Worm (Caenorhabditis elegans) whole organism, young adult: ENCODE data around the gene fbxb-97.

Source experiments
- B0261.1 ChIP-seq: sonication (generic microtip); optimal IDR thresholded peaks from 2 replicates; lab custom pipeline; 2016; ENCODE audit warnings: mild to moderate bottlenecking, missing genetic modification characterization, moderate library complexity, missing compliant biosample characterization
- B0336.3 ChIP-seq: fragments of 200-800 bp; sonication (Bioruptor generic); IDR thresholded peaks from 2 replicates; pipeline ENCODE4 v1.3.6; 2022; ENCODE audit warnings: missing genetic modification characterization, missing compliant biosample characterization
- D2030.7 ChIP-seq: fragments of 200-800 bp; sonication (Bioruptor generic); IDR thresholded peaks from 2 replicates; pipeline ENCODE4 v1.3.6; 2022; ENCODE audit warnings: missing genetic modification reagents, missing genetic modification characterization, missing compliant biosample characterization
- F10E7.11 ChIP-seq: sonication (generic microtip); optimal IDR thresholded peaks from 2 replicates; lab custom pipeline; 2017; ENCODE audit warnings: mild to moderate bottlenecking, missing genetic modification characterization, moderate library complexity, missing compliant biosample characterization
- bed-1 ChIP-seq: fragments of 200-800 bp; sonication (Bioruptor generic); IDR thresholded peaks from 2 replicates; pipeline ENCODE4 v1.3.6; 2022; ENCODE audit warnings: missing genetic modification reagents, missing genetic modification characterization, missing compliant biosample characterization
- bed-2 ChIP-seq: fragments of 200-800 bp; sonication (Bioruptor generic); IDR thresholded peaks from 2 replicates; pipeline ENCODE4 v1.3.6; 2022; ENCODE audit warnings: missing genetic modification reagents, missing genetic modification characterization, missing compliant biosample characterization
- cebp-2 ChIP-seq: fragments of 200-800 bp; sonication (Bioruptor generic); IDR thresholded peaks from 2 replicates; pipeline ENCODE4 v1.3.6; 2022; ENCODE audit warnings: missing genetic modification characterization, missing compliant biosample characterization
- ceh-40 ChIP-seq: fragments of 200-800 bp; sonication (Bioruptor generic); IDR thresholded peaks from 2 replicates; pipeline ENCODE4 v1.3.6; 2022; ENCODE audit warnings: missing genetic modification characterization, missing compliant biosample characterization
- ceh-91 ChIP-seq: fragments of 200-800 bp; sonication (Bioruptor generic); IDR thresholded peaks from 2 replicates; pipeline ENCODE4 v1.3.6; 2022; ENCODE audit warnings: missing genetic modification reagents, missing genetic modification characterization, missing compliant biosample characterization
- efl-1 ChIP-seq: fragments of 150-350 bp; optimal IDR thresholded peaks from 2 replicates; lab custom pipeline; 2014; ENCODE audit warnings: missing biosample characterization, missing genetic modification reagents, missing genetic modification characterization
- lin-54 ChIP-seq: fragments of 200-800 bp; sonication (Bioruptor generic); optimal IDR thresholded peaks from 2 replicates; lab custom pipeline; 2018; ENCODE audit warnings: mild to moderate bottlenecking, missing genetic modification characterization, missing compliant biosample characterization
- madf-3 ChIP-seq: fragments of 200-800 bp; sonication (Bioruptor generic); IDR thresholded peaks from 2 replicates; pipeline ENCODE4 v1.3.6; 2022; ENCODE audit warnings: missing genetic modification reagents, missing genetic modification characterization, missing compliant biosample characterization
- madf-8 ChIP-seq: fragments of 200-800 bp; sonication (Bioruptor generic); conservative IDR thresholded peaks from 2 replicates; pipeline ENCODE4 v1.3.6; 2022; ENCODE audit warnings: missing genetic modification reagents, missing genetic modification characterization, missing compliant biosample characterization
- mxl-1 ChIP-seq: sonication (generic microtip); optimal IDR thresholded peaks from 2 replicates; lab custom pipeline; 2016; ENCODE audit warnings: missing genetic modification characterization, missing compliant biosample characterization
- nfyb-1 ChIP-seq: fragments of 200-800 bp; sonication (Bioruptor generic); IDR thresholded peaks from 2 replicates; pipeline ENCODE4 v1.3.6; 2022; ENCODE audit warnings: missing genetic modification reagents, missing genetic modification characterization, missing compliant biosample characterization
- pha-4 ChIP-seq: fragments of 150-350 bp; sonication (generic microtip); optimal IDR thresholded peaks from 2 replicates; lab custom pipeline; 2014; ENCODE audit warnings: missing biosample characterization, missing genetic modification reagents, missing genetic modification characterization
- snpc-4 ChIP-seq, 5 experiments: fragments of 150-350 bp in 1 of 5; sonication (generic microtip) in 4 of 5; optimal IDR thresholded peaks; 2 replicates each; lab custom pipeline; 2014 to 2018; ENCODE audit warnings: missing genetic modification characterization in 5 of 5, missing biosample characterization in 3 of 5, antibody characterized with exemption in 2 of 5, mild to moderate bottlenecking in 2 of 5, missing compliant biosample characterization in 2 of 5, missing genotype in 2 of 5, moderate library complexity in 2 of 5, missing genetic modification reagents in 1 of 5

Gene fbxb-97

ce11 chrII:1806358-1806757 lies 41.6 kb downstream of the fbxb-97 start, which contains the start of gene C08F1.12:
Gene C08F1.12, minus strand, starts transcription at chrII:1806458.
- TF ChIP-seq madf-3 (GFP tag; lab: Robert Waterston, UW) (no peak), madf-8 (no peak), efl-1 (GFP tag; lab: Kevin White, UChicago) (no peak), snpc-4 (GFP tag; optimal IDR thresholded peaks at IDR 0.05; lab: Kevin White, UChicago) (no peak), snpc-4 (tag; optimal IDR thresholded peaks at IDR 0.05; lab: Kevin White, UChicago) (no peak), mxl-1 (tag; lab: Kevin White, UChicago) (no peak), ceh-91 (GFP tag; lab: Robert Waterston, UW) (no peak), pha-4 (tag; lab: Kevin White, UChicago) (no peak), bed-2 (no peak), nfyb-1 (GFP tag; lab: Robert Waterston, UW) (no peak), B0261.1 (tag; lab: Kevin White, UChicago) (no peak), ceh-40 (GFP tag; lab: Robert Waterston, UW) (no peak), F10E7.11 (tag; lab: Kevin White, UChicago) (no peak), cebp-2 (no peak), B0336.3 (GFP tag; lab: Robert Waterston, UW) (no peak), bed-1 (GFP tag; lab: Robert Waterston, UW) (no peak), D2030.7 (GFP tag; lab: Robert Waterston, UW) (no peak), lin-54 (GFP tag; lab: Kevin White, UChicago) (no peak)
